Worm (Caenorhabditis elegans) whole organism, L2 larva: Measurements from ENCODE around the gene ttr-15.

Experiments used
- F13H6.1 ChIP-seq: sonication (generic microtip); optimal IDR thresholded peaks from 2 replicates; lab custom pipeline; 2016; ENCODE audit warnings: missing genetic modification characterization, missing compliant biosample characterization
- ama-1 ChIP-seq: fragments of 150-350 bp; optimal IDR thresholded peaks from 2 replicates; lab custom pipeline; 2018; ENCODE audit warnings: inconsistent platforms
- ceh-16 ChIP-seq: fragments of 150-350 bp; optimal IDR thresholded peaks from 2 replicates; lab custom pipeline; 2014; ENCODE audit warnings: missing biosample characterization, missing genetic modification characterization
- lsy-2 ChIP-seq, 2 experiments: fragments of 150-350 bp in 1 of 2; sonication (generic microtip) in 1 of 2; optimal IDR thresholded peaks; 2 replicates each; lab custom pipeline; 2014 to 2017; ENCODE audit warnings: missing biosample characterization in 2 of 2, missing genetic modification characterization in 2 of 2
- nhr-11 ChIP-seq: fragments of 150-350 bp; optimal IDR thresholded peaks from 2 replicates; lab custom pipeline; 2014; ENCODE audit warnings: missing biosample characterization, missing genetic modification characterization
- nhr-129 ChIP-seq: fragments of 150-350 bp; optimal IDR thresholded peaks from 2 replicates; lab custom pipeline; 2014; ENCODE audit warnings: missing biosample characterization, missing genetic modification characterization
- nhr-237 ChIP-seq: fragments of 150-350 bp; optimal IDR thresholded peaks from 2 replicates; lab custom pipeline; 2014; ENCODE audit warnings: missing biosample characterization, missing genetic modification characterization
- skn-1 ChIP-seq: sonication (generic microtip); optimal IDR thresholded peaks from 2 replicates; lab custom pipeline; 2017; ENCODE audit warnings: missing biosample characterization, missing genetic modification characterization
- sma-9 ChIP-seq, 2 experiments: fragments of 150-350 bp in 1 of 2; sonication (generic microtip) in 1 of 2; optimal IDR thresholded peaks; 2 replicates each; lab custom pipeline; 2014 to 2016; ENCODE audit warnings: missing genetic modification characterization in 2 of 2, mild to moderate bottlenecking in 1 of 2, missing biosample characterization in 1 of 2, missing compliant biosample characterization in 1 of 2, missing genetic modification reagents in 1 of 2, moderate library complexity in 1 of 2
- zag-1 ChIP-seq: fragments of 150-350 bp; optimal IDR thresholded peaks from 2 replicates; lab custom pipeline; 2014; ENCODE audit warnings: missing biosample characterization, missing genetic modification characterization
- ztf-11 ChIP-seq: sonication (generic microtip); optimal IDR thresholded peaks from 2 replicates; lab custom pipeline; 2017; ENCODE audit warnings: missing biosample characterization, missing genetic modification characterization

- TF ChIP-seq nhr-11 (tag; lab: Kevin White, UChicago) = no peak
- TF ChIP-seq lsy-2 (tag; optimal IDR thresholded peaks at IDR 0.05; lab: Kevin White, UChicago) = no peak
- TF ChIP-seq zag-1 = no peak
- no peak for TF ChIP-seq skn-1 (tag; lab: Kevin White, UChicago)
- no peak for TF ChIP-seq nhr-129 (tag; lab: Kevin White, UChicago)
- no peak for TF ChIP-seq F13H6.1 (tag; lab: Kevin White, UChicago)
- TF ChIP-seq ama-1 (lab: Kevin White, UChicago) = no peak
- no peak for TF ChIP-seq ztf-11 (tag; lab: Kevin White, UChicago)
- peak; percentile 90 for TF ChIP-seq ceh-16
- no peak for TF ChIP-seq nhr-237 (tag; lab: Kevin White, UChicago)
- no peak for TF ChIP-seq sma-9 (GFP tag; optimal IDR thresholded peaks at IDR 0.05; lab: Kevin White, UChicago)
- no peak for TF ChIP-seq sma-9 (tag; optimal IDR thresholded peaks at IDR 0.05; lab: Kevin White, UChicago)
These were observed 31.6 kb upstream of the ttr-15 start, which contains the start of gene T07A5.1 for ce11 chrIII:10306049-10306448.
